Worm (Caenorhabditis elegans) whole organism, L2 larva: Measurements from ENCODE around the gene sra-11.
A peak's percentile ranks its signal among the peaks of the same experiment; 100 is the strongest.

Experiments
- C34F6.9 ChIP-seq: fragments of 150-350 bp; optimal IDR thresholded peaks from 2 replicates; lab custom pipeline; 2014; ENCODE audit warnings: missing biosample characterization, missing genetic modification characterization
- F13H6.1 ChIP-seq: sonication (generic microtip); optimal IDR thresholded peaks from 2 replicates; lab custom pipeline; 2016; ENCODE audit warnings: missing genetic modification characterization, missing compliant biosample characterization
- R02D3.7 ChIP-seq: fragments of 150-350 bp; optimal IDR thresholded peaks from 2 replicates; lab custom pipeline; 2014; ENCODE audit warnings: missing biosample characterization, missing genetic modification characterization
- ZK546.5 ChIP-seq: sonication (generic microtip); optimal IDR thresholded peaks from 2 replicates; lab custom pipeline; 2017; ENCODE audit warnings: missing biosample characterization, missing genetic modification characterization
- alr-1 ChIP-seq: fragments of 150-350 bp; optimal IDR thresholded peaks from 2 replicates; lab custom pipeline; 2014; ENCODE audit warnings: missing biosample characterization, missing genetic modification characterization
- aly-2 ChIP-seq: fragments of 150-350 bp; optimal IDR thresholded peaks from 2 replicates; lab custom pipeline; 2014; ENCODE audit warnings: missing biosample characterization, missing genetic modification characterization
- ama-1 ChIP-seq: fragments of 150-350 bp; optimal IDR thresholded peaks from 2 replicates; lab custom pipeline; 2018; ENCODE audit warnings: inconsistent platforms
- blmp-1 ChIP-seq: sonication (generic microtip); optimal IDR thresholded peaks from 2 replicates; lab custom pipeline; 2017; ENCODE audit warnings: missing genetic modification characterization, mild to moderate bottlenecking, missing compliant biosample characterization, antibody characterized with exemption, moderate library complexity; ENCODE audit not compliant: insufficient read depth
- ceh-16 ChIP-seq: fragments of 150-350 bp; optimal IDR thresholded peaks from 2 replicates; lab custom pipeline; 2014; ENCODE audit warnings: missing biosample characterization, missing genetic modification characterization
- ceh-82 ChIP-seq: fragments of 150-350 bp; optimal IDR thresholded peaks from 2 replicates; lab custom pipeline; 2014; ENCODE audit warnings: missing biosample characterization, missing genetic modification characterization
- crh-2 ChIP-seq: sonication (generic microtip); optimal IDR thresholded peaks from 2 replicates; lab custom pipeline; 2017; ENCODE audit warnings: missing biosample characterization, missing genetic modification characterization
- dmd-4 ChIP-seq: sonication (generic microtip); optimal IDR thresholded peaks from 2 replicates; lab custom pipeline; 2017; ENCODE audit warnings: missing biosample characterization, missing genetic modification characterization
- egl-27 ChIP-seq: sonication (generic microtip); optimal IDR thresholded peaks from 3 replicates; lab custom pipeline; 2017; ENCODE audit warnings: missing biosample characterization, missing genetic modification reagents, missing genetic modification characterization
- elt-1 ChIP-seq: fragments of 150-350 bp; optimal IDR thresholded peaks from 2 replicates; lab custom pipeline; 2014; ENCODE audit warnings: missing biosample characterization, missing genetic modification characterization
- elt-3 ChIP-seq: sonication (generic microtip); optimal IDR thresholded peaks from 2 replicates; lab custom pipeline; 2017; ENCODE audit warnings: missing biosample characterization, missing genetic modification characterization
- fos-1 ChIP-seq: fragments of 150-350 bp; optimal IDR thresholded peaks from 2 replicates; lab custom pipeline; 2014; ENCODE audit warnings: missing biosample characterization, missing genetic modification characterization
- gmeb-1 ChIP-seq: fragments of 150-350 bp; optimal IDR thresholded peaks from 2 replicates; lab custom pipeline; 2014; ENCODE audit warnings: missing biosample characterization, missing genetic modification characterization
- lin-13 ChIP-seq: fragments of 150-350 bp; optimal IDR thresholded peaks from 2 replicates; lab custom pipeline; 2014; ENCODE audit warnings: missing biosample characterization, missing genetic modification reagents, missing genetic modification characterization
- lin-39 ChIP-seq: fragments of 150-350 bp; optimal IDR thresholded peaks from 2 replicates; lab custom pipeline; 2014; ENCODE audit warnings: missing biosample characterization, missing genetic modification reagents, missing genetic modification characterization
- lsy-2 ChIP-seq, 2 experiments: fragments of 150-350 bp in 1 of 2; sonication (generic microtip) in 1 of 2; optimal IDR thresholded peaks; 2 replicates each; lab custom pipeline; 2014 to 2017; ENCODE audit warnings: missing biosample characterization in 2 of 2, missing genetic modification characterization in 2 of 2
- mab-5 ChIP-seq: fragments of 150-350 bp; optimal IDR thresholded peaks from 2 replicates; lab custom pipeline; 2014; ENCODE audit warnings: missing biosample characterization, missing genetic modification characterization
- mbf-1 ChIP-seq: sonication (generic microtip); optimal IDR thresholded peaks from 2 replicates; lab custom pipeline; 2017; ENCODE audit warnings: missing biosample characterization, missing genetic modification characterization
- mdl-1 ChIP-seq, 2 experiments: fragments of 150-350 bp in 1 of 2; sonication (generic microtip) in 1 of 2; optimal IDR thresholded peaks; 2 replicates each; lab custom pipeline; 2017; ENCODE audit warnings: missing biosample characterization in 2 of 2, missing genetic modification characterization in 2 of 2
- nhr-10 ChIP-seq: sonication (generic microtip); optimal IDR thresholded peaks from 2 replicates; lab custom pipeline; 2017; ENCODE audit warnings: missing biosample characterization, missing genetic modification characterization
- nhr-11 ChIP-seq: fragments of 150-350 bp; optimal IDR thresholded peaks from 2 replicates; lab custom pipeline; 2014; ENCODE audit warnings: missing biosample characterization, missing genetic modification characterization
- nhr-12 ChIP-seq: fragments of 150-350 bp; optimal IDR thresholded peaks from 2 replicates; lab custom pipeline; 2014; ENCODE audit warnings: missing biosample characterization, missing genetic modification characterization
- nhr-129 ChIP-seq: fragments of 150-350 bp; optimal IDR thresholded peaks from 2 replicates; lab custom pipeline; 2014; ENCODE audit warnings: missing biosample characterization, missing genetic modification characterization
- nhr-21 ChIP-seq: fragments of 150-350 bp; optimal IDR thresholded peaks from 2 replicates; lab custom pipeline; 2014; ENCODE audit warnings: missing biosample characterization, missing genetic modification characterization
- nhr-23 ChIP-seq: fragments of 150-350 bp; optimal IDR thresholded peaks from 2 replicates; lab custom pipeline; 2014; ENCODE audit warnings: missing biosample characterization, missing genetic modification reagents, missing genetic modification characterization
- nhr-237 ChIP-seq: fragments of 150-350 bp; optimal IDR thresholded peaks from 2 replicates; lab custom pipeline; 2014; ENCODE audit warnings: missing biosample characterization, missing genetic modification characterization
- nhr-25 ChIP-seq: fragments of 150-350 bp; sonication (generic microtip); optimal IDR thresholded peaks from 3 replicates; lab custom pipeline; 2014; ENCODE audit warnings: missing biosample characterization, missing genetic modification characterization
- nhr-6 ChIP-seq: fragments of 150-350 bp; optimal IDR thresholded peaks from 2 replicates; lab custom pipeline; 2014; ENCODE audit warnings: missing biosample characterization, missing genetic modification characterization
- nhr-77 ChIP-seq: fragments of 150-350 bp; optimal IDR thresholded peaks from 2 replicates; lab custom pipeline; 2014; ENCODE audit warnings: missing biosample characterization, missing genetic modification characterization
- peb-1 ChIP-seq: fragments of 150-350 bp; optimal IDR thresholded peaks from 2 replicates; lab custom pipeline; 2014; ENCODE audit warnings: missing biosample characterization, missing genetic modification characterization
- sem-4 ChIP-seq: fragments of 150-350 bp; optimal IDR thresholded peaks from 2 replicates; lab custom pipeline; 2014; ENCODE audit warnings: missing biosample characterization, missing genetic modification reagents, missing genetic modification characterization
- skn-1 ChIP-seq: sonication (generic microtip); optimal IDR thresholded peaks from 2 replicates; lab custom pipeline; 2017; ENCODE audit warnings: missing biosample characterization, missing genetic modification characterization
- sma-3 ChIP-seq: sonication (generic microtip); optimal IDR thresholded peaks from 2 replicates; lab custom pipeline; 2016; ENCODE audit warnings: missing genetic modification reagents, missing genetic modification characterization, missing compliant biosample characterization
- sma-9 ChIP-seq, 2 experiments: fragments of 150-350 bp in 1 of 2; sonication (generic microtip) in 1 of 2; optimal IDR thresholded peaks; 2 replicates each; lab custom pipeline; 2014 to 2016; ENCODE audit warnings: missing genetic modification characterization in 2 of 2, mild to moderate bottlenecking in 1 of 2, missing biosample characterization in 1 of 2, missing compliant biosample characterization in 1 of 2, missing genetic modification reagents in 1 of 2, moderate library complexity in 1 of 2
- snpc-4 ChIP-seq: fragments of 150-350 bp; optimal IDR thresholded peaks from 2 replicates; lab custom pipeline; 2014; ENCODE audit warnings: missing biosample characterization, missing genetic modification characterization
- unc-39 ChIP-seq: fragments of 150-350 bp; optimal IDR thresholded peaks from 2 replicates; lab custom pipeline; 2014; ENCODE audit warnings: missing biosample characterization, missing genetic modification characterization
- unc-55 ChIP-seq: fragments of 150-350 bp; sonication (generic microtip); optimal IDR thresholded peaks from 3 replicates; lab custom pipeline; 2014; ENCODE audit warnings: missing biosample characterization, missing genetic modification reagents, missing genetic modification characterization
- unc-62 ChIP-seq: fragments of 150-350 bp; optimal IDR thresholded peaks from 2 replicates; lab custom pipeline; 2014; ENCODE audit warnings: missing biosample characterization, missing genetic modification reagents, missing genetic modification characterization
- zag-1 ChIP-seq: fragments of 150-350 bp; optimal IDR thresholded peaks from 2 replicates; lab custom pipeline; 2014; ENCODE audit warnings: missing biosample characterization, missing genetic modification characterization
- ztf-1 ChIP-seq: fragments of 200-800 bp; sonication (Bioruptor generic); conservative IDR thresholded peaks from 2 replicates; pipeline ENCODE4 v1.3.6; 2022; ENCODE audit warnings: missing genetic modification characterization, missing compliant biosample characterization
- ztf-11 ChIP-seq: sonication (generic microtip); optimal IDR thresholded peaks from 2 replicates; lab custom pipeline; 2017; ENCODE audit warnings: missing biosample characterization, missing genetic modification characterization
- ztf-4 ChIP-seq: fragments of 150-350 bp; optimal IDR thresholded peaks from 2 replicates; lab custom pipeline; 2014; ENCODE audit warnings: missing biosample characterization, missing genetic modification characterization

Gene sra-11

ce11 chrII:10861723-10862486 is 48.2 kb downstream of the sra-11 start:
- no peak for TF ChIP-seq mab-5
- no peak for TF ChIP-seq nhr-11
- TF ChIP-seq dmd-4 (tag; lab: Kevin White, UChicago): no peak
- TF ChIP-seq lin-39 (tag; lab: Kevin White, UChicago): no peak
- TF ChIP-seq F13H6.1 (tag; lab: Kevin White, UChicago): no peak
- TF ChIP-seq C34F6.9 (tag; lab: Kevin White, UChicago): no peak
- no peak for TF ChIP-seq nhr-77 (tag; lab: Kevin White, UChicago)
- no peak for TF ChIP-seq elt-3 (tag; lab: Kevin White, UChicago)
- no peak for TF ChIP-seq nhr-10 (tag; lab: Kevin White, UChicago)
- TF ChIP-seq lsy-2 (tag; optimal IDR thresholded peaks at IDR 0.05; lab: Kevin White, UChicago): peak in 1 of 2 experiments; percentile 2
- no peak for TF ChIP-seq nhr-12 (tag; lab: Kevin White, UChicago)
- TF ChIP-seq nhr-6 (tag; lab: Kevin White, UChicago): no peak
- no peak for TF ChIP-seq ztf-11
- TF ChIP-seq ZK546.5 (tag; lab: Kevin White, UChicago): no peak
- TF ChIP-seq sma-9 (GFP tag; optimal IDR thresholded peaks at IDR 0.05; lab: Kevin White, UChicago): peak; percentile 87
- no peak for TF ChIP-seq sma-9 (tag; optimal IDR thresholded peaks at IDR 0.05; lab: Kevin White, UChicago)
- no peak for TF ChIP-seq aly-2 (tag; lab: Kevin White, UChicago)
- TF ChIP-seq ztf-4 (tag; lab: Kevin White, UChicago): no peak
- TF ChIP-seq snpc-4 (tag; lab: Kevin White, UChicago): no peak
- TF ChIP-seq sem-4 (tag; lab: Kevin White, UChicago): peak; percentile 2
- no peak for TF ChIP-seq mdl-1 (tag; optimal IDR thresholded peaks at IDR 0.05; lab: Kevin White, UChicago)
- no peak for TF ChIP-seq blmp-1 (tag; lab: Kevin White, UChicago)
- no peak for TF ChIP-seq lin-13
- TF ChIP-seq zag-1 (tag; lab: Kevin White, UChicago): no peak
- TF ChIP-seq skn-1 (tag; lab: Kevin White, UChicago): no peak
- TF ChIP-seq egl-27: no peak
- no peak for TF ChIP-seq peb-1
- TF ChIP-seq nhr-25 (tag; lab: Kevin White, UChicago): peak; percentile 52
- TF ChIP-seq gmeb-1 (tag; lab: Kevin White, UChicago): no peak
- no peak for TF ChIP-seq nhr-23 (tag; lab: Kevin White, UChicago)
- TF ChIP-seq fos-1: peak; percentile 28
- no peak for TF ChIP-seq nhr-237
- TF ChIP-seq R02D3.7 (tag; lab: Kevin White, UChicago): no peak
- no peak for TF ChIP-seq ceh-82
- TF ChIP-seq ztf-1 (GFP tag; lab: Robert Waterston, UW): no peak
- no peak for TF ChIP-seq nhr-129 (tag; lab: Kevin White, UChicago)
- no peak for TF ChIP-seq unc-62 (GFP tag; lab: Kevin White, UChicago)
- no peak for TF ChIP-seq unc-39
- TF ChIP-seq elt-1 (tag; lab: Kevin White, UChicago): no peak
- TF ChIP-seq mbf-1 (tag; lab: Kevin White, UChicago): no peak
- TF ChIP-seq ceh-16 (tag; lab: Kevin White, UChicago): no peak
- TF ChIP-seq nhr-21 (tag; lab: Kevin White, UChicago): peak; percentile 28
- peak; percentile 77 for TF ChIP-seq crh-2
- no peak for TF ChIP-seq alr-1 (tag; lab: Kevin White, UChicago)
- TF ChIP-seq sma-3: peak; percentile 40
- TF ChIP-seq ama-1: no peak

DNA sequence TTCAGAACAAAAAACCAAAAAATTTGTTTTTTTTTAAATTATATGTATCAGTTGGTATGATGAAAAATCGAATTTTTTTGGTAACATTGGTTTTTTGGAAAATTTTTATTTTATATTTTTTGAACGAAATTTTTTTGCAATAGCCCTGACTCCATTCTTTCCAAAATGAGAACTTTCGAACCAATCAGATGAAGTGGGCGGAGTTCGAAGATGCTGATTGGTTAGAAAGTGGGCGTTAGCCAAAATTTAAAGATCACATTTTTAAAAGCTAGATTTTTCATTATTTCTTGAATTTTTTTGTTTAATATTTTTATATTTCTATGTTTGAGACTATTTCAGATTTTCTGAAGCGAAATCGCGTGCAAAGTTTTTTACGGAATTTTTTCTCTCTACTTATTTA is 48.8 kb downstream of the sra-11 start:
- TF ChIP-seq unc-62 (GFP tag; lab: Kevin White, UChicago): no peak
- TF ChIP-seq ama-1: no peak
- no peak for TF ChIP-seq mdl-1 (tag; optimal IDR thresholded peaks at IDR 0.05; lab: Kevin White, UChicago)
- no peak for TF ChIP-seq skn-1 (tag; lab: Kevin White, UChicago)
- no peak for TF ChIP-seq fos-1
- no peak for TF ChIP-seq unc-55 (GFP tag; lab: Kevin White, UChicago)
- TF ChIP-seq nhr-77 (tag; lab: Kevin White, UChicago): no peak
- no peak for TF ChIP-seq gmeb-1 (tag; lab: Kevin White, UChicago)
- TF ChIP-seq egl-27: no peak
- TF ChIP-seq zag-1 (tag; lab: Kevin White, UChicago): no peak
- no peak for TF ChIP-seq F13H6.1 (tag; lab: Kevin White, UChicago)
